Worm (Caenorhabditis elegans) whole organism, late embryonic: ENCODE data around the gene abu-6.

Experiments used
- T23F11.4 ChIP-seq: fragments of 200-800 bp; sonication (Bioruptor generic); optimal IDR thresholded peaks from 2 replicates; lab custom pipeline; 2018; ENCODE audit warnings: mild to moderate bottlenecking, missing genetic modification characterization, missing compliant biosample characterization
- ama-1 ChIP-seq: fragments of 150-350 bp; optimal IDR thresholded peaks from 2 replicates; lab custom pipeline; 2014
- ttx-3 ChIP-seq: sonication (generic microtip); optimal IDR thresholded peaks from 2 replicates; lab custom pipeline; 2016; ENCODE audit warnings: missing genetic modification reagents, missing genetic modification characterization, missing compliant biosample characterization
- unc-55 ChIP-seq: sonication (generic microtip); optimal IDR thresholded peaks from 2 replicates; lab custom pipeline; 2017; ENCODE audit warnings: missing biosample characterization, missing genetic modification reagents, missing genetic modification characterization

- TF ChIP-seq ttx-3 (tag; lab: Kevin White, UChicago), result no peak
- no peak for TF ChIP-seq ama-1
- no peak for TF ChIP-seq unc-55 (GFP tag; lab: Kevin White, UChicago)
- TF ChIP-seq T23F11.4 (GFP tag; lab: Kevin White, UChicago), result no peak
These were observed 32.8 kb upstream of the abu-6 start, which contains the start of gene abu-8 for ce11 chrV:5194508-5194907.
